Worm (Caenorhabditis elegans): ENCODE data around the gene fbxa-181.

DNA sequence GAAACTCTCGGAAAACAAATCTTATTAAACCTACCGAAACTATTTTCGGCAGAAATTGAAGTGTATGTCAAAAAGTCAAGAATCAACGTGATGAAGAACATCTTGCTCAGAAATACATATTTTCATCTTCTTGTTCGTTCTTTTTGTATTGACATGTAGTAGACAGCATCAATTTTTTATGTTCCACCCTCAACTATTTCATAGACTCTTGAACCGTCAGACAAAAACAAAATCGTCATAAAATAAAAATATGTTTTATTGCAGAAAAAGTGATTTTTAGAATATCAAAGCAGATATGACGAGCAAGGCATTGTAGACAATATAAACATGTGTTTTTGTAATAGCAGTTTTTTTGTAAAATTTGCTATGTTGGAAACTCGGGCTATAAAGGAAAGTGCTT, 893 bp upstream of the fbxa-181 start, which contains the start of gene F35E12.2:
- no peak for TF ChIP-seq zag-1 (tag; optimal IDR thresholded peaks at IDR 0.05)
- TF ChIP-seq sptf-1 (tag; optimal IDR thresholded peaks at IDR 0.05): no peak
- TF ChIP-seq nhr-84 (tag; optimal IDR thresholded peaks at IDR 0.05): no peak
- TF ChIP-seq lin-39 (tag; optimal IDR thresholded peaks at IDR 0.05): no peak
- TF ChIP-seq efl-3 (GFP tag; optimal IDR thresholded peaks at IDR 0.05): no peak
- TF ChIP-seq lir-3 (tag; optimal IDR thresholded peaks at IDR 0.05; ENCODE audit: poor library complexity): no peak
- TF ChIP-seq blmp-1 (tag; optimal IDR thresholded peaks at IDR 0.05): no peak
- no peak for TF ChIP-seq dpl-1 (GFP tag; optimal IDR thresholded peaks at IDR 0.05)
- no peak for TF ChIP-seq nhr-237 (tag; optimal IDR thresholded peaks at IDR 0.05)

All from whole organism, L1 larva.